Fruit fly (Drosophila melanogaster) whole organism, prepupa: ENCODE results near the gene CG6567.

Experiments used
- OdsH ChIP-seq: fragments of 200-800 bp; sonication (Bioruptor generic); optimal IDR thresholded peaks from 3 replicates; lab custom pipeline; 2016; ENCODE audit warnings: missing biosample characterization, missing genetic modification characterization
- fd59A ChIP-seq: fragments of 200-800 bp; sonication (Bioruptor generic); optimal IDR thresholded peaks from 2 replicates; lab custom pipeline; 2017; ENCODE audit warnings: missing biosample characterization, mild to moderate bottlenecking, missing genetic modification characterization, missing genetic modification reagents

- TF ChIP-seq OdsH (GFP tag; lab: Kevin White, UChicago) (no peak), fd59A (no peak)
Observed at dm6 chr3R:10863446-10863819, 9.2 kb upstream of the CG6567 start.
